Fruit fly (Drosophila melanogaster) whole organism, embryonic: ENCODE measurements around the gene UQCR-6.4L.

Experiments
- Ada2b ChIP-seq: fragments of 200-800 bp; sonication (Bioruptor generic); IDR thresholded peaks from 2 replicates; pipeline ENCODE4 v1.3.6; 2022; ENCODE audit warnings: missing biosample characterization, missing genetic modification characterization
- CG10321 ChIP-seq: fragments of 200-800 bp; sonication (Bioruptor generic); IDR thresholded peaks from 2 replicates; pipeline ENCODE4 v1.3.6; 2022; ENCODE audit warnings: missing biosample characterization, missing genetic modification characterization
- CG10565 ChIP-seq: fragments of 200-800 bp; sonication (Bioruptor generic); optimal IDR thresholded peaks from 3 replicates; lab custom pipeline; 2016; ENCODE audit warnings: missing biosample characterization, mild to moderate bottlenecking, missing genetic modification characterization
- CG10979 ChIP-seq: fragments of 200-800 bp; sonication (Bioruptor generic); optimal IDR thresholded peaks from 2 replicates; lab custom pipeline; 2018; ENCODE audit warnings: missing biosample characterization, mild to moderate bottlenecking, missing genetic modification characterization, moderate library complexity
- CG11247 ChIP-seq: fragments of 200-800 bp; sonication (Bioruptor generic); IDR thresholded peaks from 2 replicates; pipeline ENCODE4 v1.3.6; 2022; ENCODE audit warnings: missing biosample characterization, missing genetic modification characterization
- CG12659 ChIP-seq: fragments of 200-800 bp; sonication (Bioruptor generic); optimal IDR thresholded peaks from 3 replicates; lab custom pipeline; 2017; ENCODE audit warnings: mild to moderate bottlenecking, missing biosample characterization, missing genetic modification reagents, missing genetic modification characterization
- CG12769 ChIP-seq: fragments of 200-800 bp; sonication (Bioruptor generic); optimal IDR thresholded peaks from 2 replicates; lab custom pipeline; 2019; ENCODE audit warnings: missing biosample characterization, mild to moderate bottlenecking, missing genetic modification characterization, moderate library complexity
- CG14667 ChIP-seq: fragments of 200-800 bp; sonication (Bioruptor generic); IDR thresholded peaks from 2 replicates; pipeline ENCODE4 v1.3.6; 2022; ENCODE audit warnings: missing biosample characterization, missing genetic modification characterization
- CG15601 ChIP-seq: fragments of 200-800 bp; sonication (Bioruptor generic); optimal IDR thresholded peaks from 3 replicates; lab custom pipeline; 2019; ENCODE audit warnings: missing biosample characterization, mild to moderate bottlenecking, missing genetic modification characterization, moderate library complexity
- CG17361 ChIP-seq: fragments of 200-800 bp; sonication (Bioruptor generic); IDR thresholded peaks from 3 replicates; pipeline ENCODE4 v1.3.6; 2022; ENCODE audit warnings: missing biosample characterization, missing genetic modification characterization
- CG2120 ChIP-seq: fragments of 200-800 bp; sonication (Bioruptor generic); optimal IDR thresholded peaks from 3 replicates; lab custom pipeline; 2016; ENCODE audit warnings: missing biosample characterization, missing genetic modification characterization
- CG30020 ChIP-seq: fragments of 200-800 bp; optimal IDR thresholded peaks from 2 replicates; lab custom pipeline; 2019; ENCODE audit warnings: missing biosample characterization, mild to moderate bottlenecking, missing genetic modification characterization, moderate library complexity
- CG3838 ChIP-seq: fragments of 200-800 bp; sonication (Bioruptor generic); optimal IDR thresholded peaks from 3 replicates; lab custom pipeline; 2016; ENCODE audit warnings: missing biosample characterization, missing genetic modification characterization
- CG3847 ChIP-seq: fragments of 200-800 bp; sonication (Bioruptor generic); IDR thresholded peaks from 2 replicates; pipeline ENCODE4 v1.3.6; 2022; ENCODE audit warnings: missing biosample characterization, missing genetic modification characterization
- CG4707 ChIP-seq: fragments of 200-800 bp; sonication (Bioruptor generic); optimal IDR thresholded peaks from 2 replicates; lab custom pipeline; 2018; ENCODE audit warnings: missing biosample characterization, mild to moderate bottlenecking, missing genetic modification characterization, moderate library complexity
- CG6765 ChIP-seq: fragments of 200-800 bp; sonication (Bioruptor generic); optimal IDR thresholded peaks from 3 replicates; lab custom pipeline; 2017; ENCODE audit warnings: missing biosample characterization, mild to moderate bottlenecking, missing genetic modification characterization
- CG7928 ChIP-seq: fragments of 200-800 bp; sonication (Bioruptor generic); optimal IDR thresholded peaks from 2 replicates; lab custom pipeline; 2017; ENCODE audit warnings: missing biosample characterization, mild to moderate bottlenecking, missing genetic modification characterization
- CG7987 ChIP-seq: fragments of 200-800 bp; sonication (Bioruptor generic); optimal IDR thresholded peaks from 2 replicates; lab custom pipeline; 2018; ENCODE audit warnings: missing biosample characterization, mild to moderate bottlenecking, missing genetic modification characterization, moderate library complexity
- CG8359 ChIP-seq: fragments of 200-800 bp; sonication (Bioruptor generic); optimal IDR thresholded peaks from 2 replicates; lab custom pipeline; 2017; ENCODE audit warnings: missing biosample characterization, mild to moderate bottlenecking, missing genetic modification characterization, borderline replicate concordance
- CG8924 ChIP-seq: fragments of 200-800 bp; optimal IDR thresholded peaks from 3 replicates; lab custom pipeline; 2019; ENCODE audit warnings: missing biosample characterization, mild to moderate bottlenecking, missing genetic modification characterization, moderate library complexity
- Gsc ChIP-seq: fragments of 200-800 bp; sonication (Bioruptor generic); IDR thresholded peaks from 2 replicates; pipeline ENCODE4 v1.3.6; 2022; ENCODE audit warnings: missing biosample characterization, missing genetic modification characterization
- H2.0 ChIP-seq: fragments of 200-800 bp; sonication (Bioruptor generic); IDR thresholded peaks from 2 replicates; pipeline ENCODE4 v1.3.6; 2022; ENCODE audit warnings: missing biosample characterization, missing genetic modification characterization
- HHEX ChIP-seq: fragments of 200-800 bp; sonication (Bioruptor generic); optimal IDR thresholded peaks from 3 replicates; lab custom pipeline; 2017; ENCODE audit warnings: missing biosample characterization, mild to moderate bottlenecking, missing genetic modification characterization, missing genetic modification reagents
- Lpt ChIP-seq: fragments of >200 bp; optimal IDR thresholded peaks from 2 replicates; lab custom pipeline; 2018; ENCODE audit warnings: missing biosample characterization, missing genetic modification characterization
- Myb ChIP-seq: fragments of 200-800 bp; sonication (Bioruptor generic); optimal IDR thresholded peaks from 2 replicates; lab custom pipeline; 2016; ENCODE audit warnings: missing biosample characterization, missing genetic modification characterization
- NC2α ChIP-seq: fragments of 200-800 bp; sonication (Bioruptor generic); optimal IDR thresholded peaks from 2 replicates; lab custom pipeline; 2016; ENCODE audit warnings: missing biosample characterization, missing genetic modification characterization
- Neu2 ChIP-seq: fragments of 200-800 bp; sonication (Bioruptor generic); optimal IDR thresholded peaks from 3 replicates; lab custom pipeline; 2016; ENCODE audit warnings: missing biosample characterization, missing genetic modification characterization, borderline replicate concordance
- Six4 ChIP-seq: fragments of 200-800 bp; sonication (Bioruptor generic); optimal IDR thresholded peaks from 2 replicates; lab custom pipeline; 2016; ENCODE audit warnings: missing biosample characterization, missing genetic modification characterization
- Sox100B ChIP-seq: fragments of 200-800 bp; sonication (Bioruptor generic); optimal IDR thresholded peaks from 3 replicates; lab custom pipeline; 2018; ENCODE audit warnings: missing biosample characterization, mild to moderate bottlenecking, missing genetic modification characterization
- Taf1 ChIP-seq: fragments of 200-800 bp; sonication (Bioruptor generic); IDR thresholded peaks from 2 replicates; pipeline ENCODE4 v1.3.6; 2022; ENCODE audit warnings: missing biosample characterization, missing genetic modification characterization
- al ChIP-seq: fragments of 200-800 bp; sonication (Bioruptor generic); IDR thresholded peaks from 2 replicates; pipeline ENCODE4 v1.3.6; 2022; ENCODE audit warnings: missing biosample characterization, missing genetic modification characterization
- aop ChIP-seq: fragments of 200-800 bp; sonication (Bioruptor generic); IDR thresholded peaks from 2 replicates; pipeline ENCODE4 v1.3.6; 2022; ENCODE audit warnings: missing biosample characterization, missing genetic modification characterization
- bbx ChIP-seq: fragments of 200-800 bp; sonication (Bioruptor generic); IDR thresholded peaks from 2 replicates; pipeline ENCODE4 v1.3.6; 2022; ENCODE audit warnings: missing biosample characterization, missing genetic modification characterization; ENCODE audit not compliant: partially characterized antibody
- cato ChIP-seq: fragments of 200-800 bp; sonication (Bioruptor generic); optimal IDR thresholded peaks from 2 replicates; lab custom pipeline; 2016; ENCODE audit warnings: missing biosample characterization, missing genetic modification characterization, borderline replicate concordance
- ems ChIP-seq: fragments of 200-800 bp; sonication (Bioruptor generic); optimal IDR thresholded peaks from 3 replicates; lab custom pipeline; 2016; ENCODE audit warnings: missing biosample characterization, missing genetic modification characterization
- hbn ChIP-seq: fragments of 200-800 bp; sonication (Bioruptor generic); IDR thresholded peaks from 2 replicates; pipeline ENCODE4 v1.3.6; 2022; ENCODE audit warnings: missing biosample characterization, missing genetic modification characterization; ENCODE audit not compliant: partially characterized antibody
- klu ChIP-seq: fragments of 200-800 bp; sonication (Bioruptor generic); IDR thresholded peaks from 2 replicates; pipeline ENCODE4 v1.3.6; 2022; ENCODE audit warnings: missing biosample characterization, missing genetic modification characterization
- knrl ChIP-seq: fragments of 200-800 bp; sonication (Bioruptor generic); IDR thresholded peaks from 3 replicates; pipeline ENCODE4 v1.3.6; 2022; ENCODE audit warnings: missing biosample characterization, missing genetic modification characterization; ENCODE audit not compliant: partially characterized antibody
- lbe ChIP-seq: fragments of 200-800 bp; sonication (Bioruptor generic); optimal IDR thresholded peaks from 2 replicates; lab custom pipeline; 2016; ENCODE audit warnings: missing biosample characterization, mild to moderate bottlenecking, missing genetic modification characterization
- lov ChIP-seq, 2 experiments: fragments of 200-800 bp in 1 of 2; fragments of >200 bp in 1 of 2; sonication (Bioruptor generic) in 1 of 2; IDR thresholded peaks in 1 of 2; optimal IDR thresholded peaks in 1 of 2; 2 replicates in 1 of 2; 3 replicates in 1 of 2; pipeline versions ENCODE4 v1.3.6 to Lab custom; 2017 to 2022; ENCODE audit warnings: missing biosample characterization in 1 of 2, missing genetic modification characterization in 1 of 2
- luna ChIP-seq: fragments of 200-800 bp; sonication (Bioruptor generic); optimal IDR thresholded peaks from 2 replicates; lab custom pipeline; 2016; ENCODE audit warnings: missing biosample characterization, missing genetic modification characterization
- mam ChIP-seq: fragments of 200-800 bp; sonication (Bioruptor generic); optimal IDR thresholded peaks from 3 replicates; lab custom pipeline; 2016; ENCODE audit warnings: missing biosample characterization, missing genetic modification characterization
- nau ChIP-seq: fragments of 200-800 bp; sonication (Bioruptor generic); optimal IDR thresholded peaks from 3 replicates; lab custom pipeline; 2017; ENCODE audit warnings: missing biosample characterization, mild to moderate bottlenecking, missing genetic modification characterization, missing genetic modification reagents
- pros ChIP-seq: fragments of 200-800 bp; sonication (Bioruptor generic); optimal IDR thresholded peaks from 3 replicates; lab custom pipeline; 2019; ENCODE audit warnings: missing biosample characterization, mild to moderate bottlenecking, missing genetic modification characterization, moderate library complexity
- psq ChIP-seq: fragments of 200-800 bp; sonication (Bioruptor generic); optimal IDR thresholded peaks from 2 replicates; lab custom pipeline; 2017; ENCODE audit warnings: missing biosample characterization, missing genetic modification characterization
- sens ChIP-seq: fragments of 200-800 bp; sonication (Bioruptor generic); peaks from one replicate; lab custom pipeline; 2016; ENCODE audit warnings: missing biosample characterization, missing genetic modification characterization
- sqz ChIP-seq: fragments of 200-800 bp; sonication (Bioruptor generic); optimal IDR thresholded peaks from 3 replicates; lab custom pipeline; 2018; ENCODE audit warnings: missing biosample characterization, mild to moderate bottlenecking, missing genetic modification characterization
- tup ChIP-seq: fragments of 200-800 bp; sonication (Bioruptor generic); optimal IDR thresholded peaks from 2 replicates; lab custom pipeline; 2016; ENCODE audit warnings: missing biosample characterization, mild to moderate bottlenecking, missing genetic modification characterization, moderate library complexity
- unc-4 ChIP-seq: fragments of 200-800 bp; sonication (Bioruptor generic); IDR thresholded peaks from 2 replicates; pipeline ENCODE4 v1.3.6; 2022; ENCODE audit warnings: missing biosample characterization, missing genetic modification characterization; ENCODE audit not compliant: partially characterized antibody
- z ChIP-seq: fragments of 200-800 bp; sonication (Bioruptor generic); IDR thresholded peaks from 3 replicates; pipeline ENCODE4 v1.3.6; 2022; ENCODE audit warnings: missing biosample characterization, missing genetic modification characterization

UQCR-6.4L gene

DNA sequence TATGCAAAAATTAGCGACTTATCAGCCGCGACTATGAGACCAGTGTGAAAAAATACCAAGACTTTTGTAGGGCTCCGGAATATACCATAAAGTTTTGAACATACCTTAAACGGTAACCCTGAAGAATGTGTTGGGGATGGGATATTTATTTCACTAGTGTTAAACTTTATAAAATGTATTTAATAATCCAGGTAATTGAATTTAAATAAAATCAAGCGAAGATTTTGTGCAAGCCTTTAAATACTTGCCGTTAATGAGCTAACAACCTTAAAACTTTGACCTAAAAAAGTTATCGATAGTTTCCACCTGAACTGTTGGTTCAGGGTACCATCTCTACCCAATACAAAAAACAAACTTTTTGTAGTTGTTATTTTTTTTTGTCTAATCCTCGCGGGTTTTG is 45.6 kb downstream of the UQCR-6.4L start, which contains the start of gene CG4101 (continued):
- peak; percentile 75 for TF ChIP-seq Taf1 (GFP tag; lab: Robert Waterston, UW)
- TF ChIP-seq pros (GFP tag; lab: Kevin White, UChicago) = no peak
- TF ChIP-seq CG3838 (GFP tag; lab: Kevin White, UChicago) = peak; percentile 88
- peak; percentile 88 for TF ChIP-seq mam (GFP tag; lab: Kevin White, UChicago)
- peak; percentile 85 for TF ChIP-seq sqz
- peak; percentile 77 for TF ChIP-seq H2.0
- TF ChIP-seq Sox100B (GFP tag; lab: Kevin White, UChicago) = peak; percentile 64
- TF ChIP-seq aop (GFP tag; lab: Robert Waterston, UW) = no peak
- TF ChIP-seq cato = peak; percentile 35
- no peak for TF ChIP-seq z (GFP tag; lab: Robert Waterston, UW)
- TF ChIP-seq CG8924 (tag; lab: Kevin White, UChicago) = peak; percentile 85
- peak; percentile 42 for TF ChIP-seq CG10565 (GFP tag; lab: Kevin White, UChicago)
- TF ChIP-seq CG8359 (GFP tag; lab: Kevin White, UChicago) = no peak
- TF ChIP-seq CG7987 = peak; percentile 53
- TF ChIP-seq CG10321 = 0 out of 2 replicates have a peak, but pooled peaks have one; percentile 38
- TF ChIP-seq tup (GFP tag; lab: Kevin White, UChicago) = peak; percentile 65
- TF ChIP-seq Gsc (GFP tag; lab: Robert Waterston, UW) = peak; percentile 29; the same call in 1 of the 2 replicates
- TF ChIP-seq nau (GFP tag; lab: Kevin White, UChicago) = peak; percentile 48
- peak; percentile 88 for TF ChIP-seq CG7928
- TF ChIP-seq Lpt (GFP tag; lab: Kevin White, UChicago) = no peak
- TF ChIP-seq Neu2 (GFP tag; lab: Kevin White, UChicago) = no peak
- TF ChIP-seq luna (GFP tag; lab: Kevin White, UChicago) = peak; percentile 77
- TF ChIP-seq psq (GFP tag; lab: Kevin White, UChicago) = peak; percentile 47
- TF ChIP-seq hbn (GFP tag; lab: Robert Waterston, UW) = peak; percentile 85
- TF ChIP-seq NC2α = peak; percentile 24
- peak; percentile 54 for TF ChIP-seq HHEX (GFP tag; lab: Kevin White, UChicago)
- peak; percentile 68 for TF ChIP-seq Six4 (GFP tag; lab: Kevin White, UChicago)
- TF ChIP-seq lov (optimal IDR thresholded peaks at IDR 0.05; lab: Kevin White, UChicago) = no peak
- TF ChIP-seq lov (GFP tag; IDR thresholded peaks at IDR 0.05; lab: Robert Waterston, UW) = peak; percentile 33; the same call in 1 of the 3 replicates
- TF ChIP-seq CG11247 (GFP tag; lab: Robert Waterston, UW) = peak; percentile 70; the same call in 1 of the 2 replicates
- peak; percentile 89 for TF ChIP-seq unc-4 (GFP tag; lab: Robert Waterston, UW)
- peak; percentile 75 for TF ChIP-seq CG12769 (tag; lab: Kevin White, UChicago)
- TF ChIP-seq CG3847 = peak; percentile 86
- peak; percentile 80 for TF ChIP-seq CG15601 (tag; lab: Kevin White, UChicago)
- TF ChIP-seq Ada2b = peak; percentile 70
- peak; percentile 79 for TF ChIP-seq CG30020 (tag; lab: Kevin White, UChicago)
- peak; percentile 81 for TF ChIP-seq ems (GFP tag; lab: Kevin White, UChicago)
- TF ChIP-seq CG14667 (GFP tag; lab: Robert Waterston, UW) = peak; percentile 62
- TF ChIP-seq CG10979 = peak; percentile 66
- peak; percentile 98 for TF ChIP-seq sens (GFP tag; lab: Kevin White, UChicago)
- TF ChIP-seq CG4707 (GFP tag; lab: Kevin White, UChicago) = no peak
- TF ChIP-seq al (GFP tag; lab: Robert Waterston, UW) = peak; percentile 80
- peak; percentile 86 for TF ChIP-seq CG12659 (GFP tag; lab: Kevin White, UChicago)
- TF ChIP-seq Myb (GFP tag; lab: Kevin White, UChicago) = peak; percentile 62
- TF ChIP-seq bbx (GFP tag; lab: Robert Waterston, UW) = peak; percentile 66; the same call in 1 of the 2 replicates
- peak; percentile 78 for TF ChIP-seq lbe
- TF ChIP-seq CG17361 (GFP tag; lab: Robert Waterston, UW) = peak; percentile 71
- TF ChIP-seq CG6765 (GFP tag; lab: Kevin White, UChicago) = peak; percentile 54
- TF ChIP-seq CG2120 (GFP tag; lab: Kevin White, UChicago) = peak; percentile 92
- TF ChIP-seq knrl (GFP tag; lab: Robert Waterston, UW) = peak; percentile 80
- peak; percentile 75 for TF ChIP-seq klu (GFP tag; lab: Robert Waterston, UW)
